Worm (Caenorhabditis elegans) whole organism, late embryonic: ENCODE data around the gene Y47D7A.13.

Source experiments
- ama-1 ChIP-seq: fragments of 150-350 bp; optimal IDR thresholded peaks from 2 replicates; lab custom pipeline; 2014
- elt-2 ChIP-seq: sonication (generic microtip); optimal IDR thresholded peaks from 2 replicates; lab custom pipeline; 2016; ENCODE audit warnings: missing genetic modification reagents, missing genetic modification characterization, missing compliant biosample characterization
- fkh-10 ChIP-seq: fragments of 150-350 bp; optimal IDR thresholded peaks from 2 replicates; lab custom pipeline; 2014; ENCODE audit warnings: missing biosample characterization, missing genetic modification reagents, missing genetic modification characterization
- hlh-13 ChIP-seq: fragments of 200-800 bp; sonication (Bioruptor generic); optimal IDR thresholded peaks from 2 replicates; lab custom pipeline; 2018; ENCODE audit warnings: mild to moderate bottlenecking, missing genetic modification characterization, missing compliant biosample characterization
- hlh-15 ChIP-seq: sonication (generic microtip); optimal IDR thresholded peaks from 2 replicates; lab custom pipeline; 2016; ENCODE audit warnings: missing genetic modification characterization, missing compliant biosample characterization
- lin-11 ChIP-seq: fragments of 200-800 bp; sonication (Bioruptor generic); optimal IDR thresholded peaks from 2 replicates; lab custom pipeline; 2018; ENCODE audit warnings: mild to moderate bottlenecking, missing genetic modification characterization, missing compliant biosample characterization
- pat-9 ChIP-seq: fragments of 200-800 bp; sonication (Bioruptor generic); optimal IDR thresholded peaks from 2 replicates; lab custom pipeline; 2018; ENCODE audit warnings: mild to moderate bottlenecking, missing genetic modification characterization, moderate library complexity, missing compliant biosample characterization
- pqm-1 ChIP-seq: sonication (generic microtip); optimal IDR thresholded peaks from 2 replicates; lab custom pipeline; 2016; ENCODE audit warnings: missing genetic modification characterization, missing compliant biosample characterization
- rnt-1 ChIP-seq: sonication (generic microtip); optimal IDR thresholded peaks from 2 replicates; lab custom pipeline; 2016; ENCODE audit warnings: missing genetic modification characterization, missing compliant biosample characterization
- sox-4 ChIP-seq: sonication (generic microtip); optimal IDR thresholded peaks from 2 replicates; lab custom pipeline; 2017; ENCODE audit warnings: mild to moderate bottlenecking, missing genetic modification characterization, inconsistent platforms, missing compliant biosample characterization
- unc-86 ChIP-seq: sonication (generic microtip); optimal IDR thresholded peaks from 2 replicates; lab custom pipeline; 2016; ENCODE audit warnings: missing genetic modification characterization, missing compliant biosample characterization

DNA sequence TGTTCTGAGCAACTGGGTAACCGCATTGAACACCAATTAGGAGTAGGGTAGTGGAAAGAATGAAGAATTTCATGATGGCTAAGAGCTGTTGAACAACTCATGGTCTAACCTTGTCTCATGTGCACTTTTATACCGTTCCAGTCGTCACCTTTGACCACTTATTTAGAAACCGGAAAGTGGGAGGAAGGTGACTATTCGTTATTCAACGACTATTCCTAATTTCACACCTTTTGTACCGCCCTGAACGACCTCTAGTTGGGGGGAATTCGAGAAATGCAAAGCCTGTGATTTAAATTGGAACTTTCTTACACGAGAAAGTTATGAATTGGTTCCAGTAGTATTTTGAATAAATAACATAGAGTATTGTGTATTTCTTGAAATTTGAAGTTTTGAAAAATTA lies 6.2 kb downstream of the Y47D7A.13 start, which contains the start of gene Y47D7A.12:
- TF ChIP-seq hlh-13 (GFP tag; lab: Kevin White, UChicago) (no peak), lin-11 (tag; lab: Kevin White, UChicago) (no peak), ama-1 (no peak), pqm-1 (tag; lab: Kevin White, UChicago) (no peak), sox-4 (tag; lab: Kevin White, UChicago) (no peak), fkh-10 (GFP tag; lab: Kevin White, UChicago) (no peak), rnt-1 (no peak), elt-2 (tag; lab: Kevin White, UChicago) (no peak), unc-86 (tag; lab: Kevin White, UChicago) (no peak), pat-9 (tag; lab: Kevin White, UChicago) (no peak), hlh-15 (tag; lab: Kevin White, UChicago) (no peak)
